Worm (Caenorhabditis elegans): ENCODE results near the gene glb-11.

Gene glb-11

ce11 chrIII:3976992-3977391 lies 15.0 kb downstream of the glb-11 start:
- TF ChIP-seq snpc-4 (tag; optimal IDR thresholded peaks at IDR 0.05) (no peak), nhr-67 (tag; optimal IDR thresholded peaks at IDR 0.05) (no peak), ceh-82 (tag; optimal IDR thresholded peaks at IDR 0.05) (no peak), egl-5 (tag; optimal IDR thresholded peaks at IDR 0.05) (no peak), pha-4 (tag; optimal IDR thresholded peaks at IDR 0.05) (peak; percentile 5), ztf-11 (tag; optimal IDR thresholded peaks at IDR 0.05) (no peak), aly-2 (tag; optimal IDR thresholded peaks at IDR 0.05) (no peak), nhr-25 (tag; optimal IDR thresholded peaks at IDR 0.05) (no peak), unc-39 (tag; optimal IDR thresholded peaks at IDR 0.05) (no peak), elt-2 (tag; optimal IDR thresholded peaks at IDR 0.05) (peak; percentile 26)

ce11 chrIII:3976291-3976690 lies 15.7 kb downstream of the glb-11 start, which contains the start of gene msi-1:
msi-1 (minus strand) TSS chrIII:3976391.
- TF ChIP-seq ztf-4 (tag; optimal IDR thresholded peaks at IDR 0.05) (no peak), hmg-11 (tag; optimal IDR thresholded peaks at IDR 0.05) (peak; percentile 31)

ce11 chrIII:3975008-3975407 lies 17.0 kb downstream of the glb-11 start:
- TF ChIP-seq nhr-43 (tag; optimal IDR thresholded peaks at IDR 0.05; ENCODE audit: poor library complexity, severe bottlenecking) (no peak), pha-4 (tag; optimal IDR thresholded peaks at IDR 0.05) (peak; percentile 84), egl-27 (tag; optimal IDR thresholded peaks at IDR 0.05) (no peak)

ce11 chrIII:3974503-3974902 lies 17.5 kb downstream of the glb-11 start:
- TF ChIP-seq fkh-2 (tag; optimal IDR thresholded peaks at IDR 0.05): no peak
- peak; percentile 75 for TF ChIP-seq nfya-1 (tag; optimal IDR thresholded peaks at IDR 0.05; ENCODE audit: insufficient read depth)

- TF ChIP-seq aly-2 (tag; optimal IDR thresholded peaks at IDR 0.05): no peak
- no peak for TF ChIP-seq nhr-43 (tag; optimal IDR thresholded peaks at IDR 0.05; ENCODE audit: poor library complexity, severe bottlenecking)
- TF ChIP-seq unc-62 (GFP tag; optimal IDR thresholded peaks at IDR 0.05): no peak
- no peak for TF ChIP-seq nhr-28 (tag; optimal IDR thresholded peaks at IDR 0.05)
- no peak for TF ChIP-seq mdl-1 (tag; optimal IDR thresholded peaks at IDR 0.05)
- TF ChIP-seq ama-1 (optimal IDR thresholded peaks at IDR 0.05): no peak
- no peak for TF ChIP-seq nhr-25 (tag; optimal IDR thresholded peaks at IDR 0.05)
- no peak for TF ChIP-seq lin-39 (tag; optimal IDR thresholded peaks at IDR 0.05)
Measured at ce11 chrIII:3972687-3973086, 19.3 kb downstream of the glb-11 start, which contains the start of gene R10E9.4. R10E9.4 (minus strand) TSS chrIII:3972787.

ce11 chrIII:3970395-3970794 lies 21.6 kb downstream of the glb-11 start:
- TF ChIP-seq nhr-28 (tag; optimal IDR thresholded peaks at IDR 0.05) (no peak), sea-2 (GFP tag; optimal IDR thresholded peaks at IDR 0.05) (no peak), zag-1 (tag; optimal IDR thresholded peaks at IDR 0.05) (no peak), ama-1 (optimal IDR thresholded peaks at IDR 0.05) (no peak), skn-1 (tag; optimal IDR thresholded peaks at IDR 0.05) (no peak), nhr-12 (tag; optimal IDR thresholded peaks at IDR 0.05) (no peak), ceh-16 (tag; optimal IDR thresholded peaks at IDR 0.05) (no peak), nhr-67 (tag; optimal IDR thresholded peaks at IDR 0.05) (no peak), aly-2 (tag; optimal IDR thresholded peaks at IDR 0.05) (no peak), nhr-23 (tag; optimal IDR thresholded peaks at IDR 0.05) (no peak), lin-39 (tag; optimal IDR thresholded peaks at IDR 0.05) (no peak)

ce11 chrIII:3969133-3969532 lies 22.9 kb downstream of the glb-11 start:
- peak; percentile 38 for TF ChIP-seq lin-39 (tag; optimal IDR thresholded peaks at IDR 0.05)
- no peak for TF ChIP-seq daf-12 (tag; optimal IDR thresholded peaks at IDR 0.05)
- TF ChIP-seq nfya-1 (tag; optimal IDR thresholded peaks at IDR 0.05; ENCODE audit: insufficient read depth): no peak

- no peak for TF ChIP-seq ceh-28 (tag; optimal IDR thresholded peaks at IDR 0.05)
- TF ChIP-seq pqm-1 (tag; optimal IDR thresholded peaks at IDR 0.05): no peak
- TF ChIP-seq ama-1 (optimal IDR thresholded peaks at IDR 0.05): no peak
- no peak for TF ChIP-seq lin-15B (tag; optimal IDR thresholded peaks at IDR 0.05)
- no peak for TF ChIP-seq nhr-43 (tag; optimal IDR thresholded peaks at IDR 0.05; ENCODE audit: poor library complexity, severe bottlenecking)
- TF ChIP-seq egl-27 (tag; optimal IDR thresholded peaks at IDR 0.05): no peak
- no peak for TF ChIP-seq unc-39 (tag; optimal IDR thresholded peaks at IDR 0.05)
- TF ChIP-seq pha-4 (tag; optimal IDR thresholded peaks at IDR 0.05): no peak
- no peak for TF ChIP-seq mml-1 (tag; optimal IDR thresholded peaks at IDR 0.05)
- no peak for TF ChIP-seq nhr-77 (tag; optimal IDR thresholded peaks at IDR 0.05)
- no peak for TF ChIP-seq lin-39 (tag; optimal IDR thresholded peaks at IDR 0.05)
- no peak for TF ChIP-seq nhr-25 (tag; optimal IDR thresholded peaks at IDR 0.05)
Measured at ce11 chrIII:3966143-3966542, 25.8 kb downstream of the glb-11 start.

Measured in whole organism, L3 larva.